Worm (Caenorhabditis elegans): Measurements from ENCODE around the gene nasp-2.

The nasp-2 gene

ce11 chrV:13273302-13273701 is 38.8 kb downstream of the nasp-2 start:
- TF ChIP-seq zfp-2 (tag; optimal IDR thresholded peaks at IDR 0.05) (no peak), mep-1 (tag; optimal IDR thresholded peaks at IDR 0.05) (no peak), daf-16 (GFP tag; optimal IDR thresholded peaks at IDR 0.05) (no peak), daf-16 (tag; optimal IDR thresholded peaks at IDR 0.05) (peak; percentile 83), nhr-10 (tag; optimal IDR thresholded peaks at IDR 0.05) (no peak), egl-43 (GFP tag; IDR thresholded peaks at IDR 0.05) (no peak), aha-1 (tag) (no peak), mdt-29 (GFP tag; IDR thresholded peaks at IDR 0.05) (no peak), dve-1 (tag; optimal IDR thresholded peaks at IDR 0.05; ENCODE audit: insufficient read depth) (peak; percentile 25), php-3 (GFP tag; IDR thresholded peaks at IDR 0.05) (0 out of 2 replicates have a peak, but pooled peaks have one; percentile 11), nhr-28 (tag; optimal IDR thresholded peaks at IDR 0.05) (peak; percentile 20), spr-3 (GFP tag; optimal IDR thresholded peaks at IDR 0.05) (no peak), ceh-32 (tag; optimal IDR thresholded peaks at IDR 0.05; ENCODE audit: poor library complexity) (no peak), lir-3 (tag; optimal IDR thresholded peaks at IDR 0.05) (no peak), zag-1 (tag; optimal IDR thresholded peaks at IDR 0.05) (no peak)

DNA sequence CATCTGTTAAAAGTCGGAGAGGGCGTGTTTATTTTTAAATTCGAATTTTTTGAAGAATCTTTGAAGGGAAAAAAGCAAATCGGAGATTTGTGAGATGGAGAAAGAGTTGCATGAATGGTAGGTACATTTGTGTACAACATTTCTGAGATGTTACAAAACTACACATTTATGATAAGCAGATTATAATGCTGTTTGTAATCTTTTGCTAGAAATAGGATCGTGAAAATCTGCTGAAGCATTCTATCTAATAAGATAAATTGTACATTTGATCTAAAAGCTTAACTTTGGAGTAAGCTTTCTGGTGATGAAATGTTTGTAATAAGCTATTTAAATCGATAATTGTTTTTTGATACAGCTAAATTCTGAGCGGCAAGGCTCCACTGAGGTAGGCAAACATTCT is 39.8 kb downstream of the nasp-2 start:
- peak; percentile 90 for TF ChIP-seq aha-1 (tag)
- TF ChIP-seq lin-13 (GFP tag; optimal IDR thresholded peaks at IDR 0.05): no peak

DNA sequence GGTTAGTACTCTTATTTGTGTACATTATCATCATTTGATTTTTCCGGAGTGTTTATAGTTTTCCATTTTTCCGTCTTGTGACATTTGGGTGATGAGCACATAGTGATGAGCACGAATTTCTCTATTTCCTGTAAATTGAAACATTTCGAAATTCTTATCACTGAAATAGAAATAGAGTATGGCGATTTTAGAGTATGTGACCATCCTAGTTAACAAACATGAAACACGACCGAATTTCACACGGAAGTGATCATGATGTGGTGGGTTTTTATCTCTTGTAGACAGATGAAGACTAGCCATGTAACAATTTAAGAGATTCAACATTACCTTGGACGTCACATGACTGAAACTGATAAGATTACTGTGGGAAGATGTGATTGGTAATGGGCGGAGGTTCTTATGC is 42.8 kb downstream of the nasp-2 start:
- TF ChIP-seq daf-16 (GFP tag; optimal IDR thresholded peaks at IDR 0.05) (peak in 1 of 2 experiments; percentile 21), daf-16 (tag; optimal IDR thresholded peaks at IDR 0.05) (peak; percentile 94), madf-9 (GFP tag; conservative IDR thresholded peaks at IDR 0.05) (no peak), unc-62 (GFP tag; optimal IDR thresholded peaks at IDR 0.05 in 1 of 2) (peak in 1 of 2 experiments; percentile 51), unc-62 (tag; optimal IDR thresholded peaks at IDR 0.05) (no peak), php-3 (GFP tag; IDR thresholded peaks at IDR 0.05) (peak; percentile 80; the same call in 1 of the 2 replicates), nhr-6 (tag; optimal IDR thresholded peaks at IDR 0.05) (peak; percentile 56), ceh-62 (tag; optimal IDR thresholded peaks at IDR 0.05) (no peak), Y75B8A.6 (GFP tag; IDR thresholded peaks at IDR 0.05) (peak; percentile 64; the same call in 1 of the 2 replicates), pqm-1 (tag; optimal IDR thresholded peaks at IDR 0.05) (peak; percentile 81), nhr-76 (tag; optimal IDR thresholded peaks at IDR 0.05) (no peak), nhr-28 (tag; optimal IDR thresholded peaks at IDR 0.05) (peak; percentile 67), hlh-30 (tag; optimal IDR thresholded peaks at IDR 0.05; ENCODE audit: insufficient read depth) (peak; percentile 80), hlh-11 (tag; optimal IDR thresholded peaks at IDR 0.05) (peak; percentile 85), F44E2.7 (GFP tag; IDR thresholded peaks at IDR 0.05) (no peak), egl-43 (GFP tag; IDR thresholded peaks at IDR 0.05) (no peak), lin-38 (GFP tag; IDR thresholded peaks at IDR 0.05) (peak; percentile 6; the same call in 1 of the 2 replicates), nhr-48 (tag; optimal IDR thresholded peaks at IDR 0.05) (peak; percentile 81), Y105C5A.15 (GFP tag; IDR thresholded peaks at IDR 0.05) (0 out of 2 replicates have a peak, but pooled peaks have one; percentile 35), R02D3.7 (tag; optimal IDR thresholded peaks at IDR 0.05) (no peak), jun-1 (tag; optimal IDR thresholded peaks at IDR 0.05) (peak; percentile 41), zfp-3 (GFP tag; conservative IDR thresholded peaks at IDR 0.05) (no peak), aha-1 (tag) (peak; percentile 92), ceh-44 (GFP tag; IDR thresholded peaks at IDR 0.05) (no peak), cey-2 (tag; optimal IDR thresholded peaks at IDR 0.05; ENCODE audit: borderline replicate concordance, insufficient read depth) (no peak), lin-1 (GFP tag; IDR thresholded peaks at IDR 0.05) (peak; percentile 66; the same call in 1 of the 2 replicates), T26A8.4 (GFP tag; IDR thresholded peaks at IDR 0.05) (no peak), ctbp-1 (GFP tag; IDR thresholded peaks at IDR 0.05) (no peak), fos-1 (tag; optimal IDR thresholded peaks at IDR 0.05) (peak; percentile 70), hmg-1.1 (GFP tag; IDR thresholded peaks at IDR 0.05) (no peak), sdz-12 (GFP tag; optimal IDR thresholded peaks at IDR 0.05) (no peak), nhr-102 (tag; optimal IDR thresholded peaks at IDR 0.05) (peak; percentile 86), vab-7 (GFP tag; IDR thresholded peaks at IDR 0.05) (no peak), tra-1 (GFP tag; IDR thresholded peaks at IDR 0.05) (peak; percentile 64), mdt-29 (GFP tag; IDR thresholded peaks at IDR 0.05) (0 out of 2 replicates have a peak, but pooled peaks have one; percentile 46), madf-5 (GFP tag; IDR thresholded peaks at IDR 0.05) (no peak), dve-1 (tag; optimal IDR thresholded peaks at IDR 0.05; ENCODE audit: insufficient read depth) (peak; percentile 87), nhr-237 (tag; optimal IDR thresholded peaks at IDR 0.05) (no peak), gei-8 (GFP tag; optimal IDR thresholded peaks at IDR 0.05) (peak; percentile 42)

All from whole organism, L4 larva.